Worm (Caenorhabditis elegans) whole organism, young adult: Measurements from ENCODE around the gene trpa-1.

Experiments
- F49E8.2 ChIP-seq: sonication (generic microtip); optimal IDR thresholded peaks from 3 replicates; lab custom pipeline; 2017; ENCODE audit warnings: missing genetic modification characterization, mild to moderate bottlenecking, missing compliant biosample characterization, antibody characterized with exemption, moderate library complexity; ENCODE audit not compliant: insufficient read depth
- Y53F4B.3 ChIP-seq: fragments of 200-800 bp; sonication (Bioruptor generic); IDR thresholded peaks from 2 replicates; pipeline ENCODE4 v1.3.6; 2022; ENCODE audit warnings: missing genetic modification reagents, missing genetic modification characterization, missing compliant biosample characterization
- ZK185.1 ChIP-seq: sonication (generic microtip); optimal IDR thresholded peaks from 2 replicates; lab custom pipeline; 2016; ENCODE audit warnings: mild to moderate bottlenecking, missing genetic modification characterization, missing compliant biosample characterization; ENCODE audit not compliant: poor library complexity, severe bottlenecking
- ceh-58 ChIP-seq: fragments of 200-800 bp; sonication (Bioruptor generic); IDR thresholded peaks from 2 replicates; pipeline ENCODE4 v1.3.6; 2022; ENCODE audit warnings: missing genetic modification characterization, missing compliant biosample characterization
- lin-54 ChIP-seq: fragments of 200-800 bp; sonication (Bioruptor generic); optimal IDR thresholded peaks from 2 replicates; lab custom pipeline; 2018; ENCODE audit warnings: mild to moderate bottlenecking, missing genetic modification characterization, missing compliant biosample characterization
- mcd-1 ChIP-seq: fragments of 200-800 bp; sonication (Bioruptor generic); IDR thresholded peaks from 2 replicates; pipeline ENCODE4 v1.3.6; 2022; ENCODE audit warnings: missing genetic modification reagents, missing genetic modification characterization, missing compliant biosample characterization
- nhr-90 ChIP-seq: sonication (generic microtip); optimal IDR thresholded peaks from 2 replicates; lab custom pipeline; 2016; ENCODE audit warnings: missing genotype, mild to moderate bottlenecking, missing genetic modification characterization, missing compliant biosample characterization
- repo-1 ChIP-seq: sonication (generic microtip); optimal IDR thresholded peaks from 2 replicates; lab custom pipeline; 2017; ENCODE audit warnings: mild to moderate bottlenecking, missing genetic modification characterization, missing compliant biosample characterization
- unc-130 ChIP-seq: sonication (generic microtip); optimal IDR thresholded peaks from 2 replicates; lab custom pipeline; 2016; ENCODE audit warnings: missing genetic modification reagents, missing genetic modification characterization, missing compliant biosample characterization
- unc-62 ChIP-seq: fragments of 150-350 bp; optimal IDR thresholded peaks from 2 replicates; lab custom pipeline; 2014; ENCODE audit warnings: missing biosample characterization, missing genetic modification reagents, missing genetic modification characterization
- ztf-28 ChIP-seq: fragments of 200-800 bp; sonication (Bioruptor generic); IDR thresholded peaks from 2 replicates; pipeline ENCODE4 v1.3.6; 2022; ENCODE audit warnings: missing genetic modification reagents, missing genetic modification characterization, missing compliant biosample characterization

DNA sequence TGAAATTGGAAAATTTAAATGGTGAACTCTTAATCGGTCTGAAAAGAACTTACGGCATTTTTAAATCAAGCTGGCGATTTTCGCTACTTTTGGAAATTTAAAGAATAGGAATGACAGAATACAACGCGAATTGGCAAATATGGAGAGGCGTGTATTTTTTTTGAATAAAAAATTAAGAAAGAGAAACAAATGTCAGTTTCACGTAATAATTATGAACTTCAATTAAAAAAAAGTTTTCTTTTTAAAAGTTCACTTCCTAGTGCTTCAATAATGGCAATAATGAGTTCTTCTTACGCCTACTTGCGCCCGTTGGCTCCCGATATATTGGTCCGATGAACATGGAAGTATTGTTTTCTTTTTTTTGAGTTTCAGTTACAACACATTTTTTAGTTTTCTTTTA, 13.3 kb downstream of the trpa-1 start, which contains the start of gene pph-2:
- no peak for TF ChIP-seq unc-130
- TF ChIP-seq ztf-28 (GFP tag; lab: Robert Waterston, UW), result no peak
- no peak for TF ChIP-seq F49E8.2
- TF ChIP-seq ZK185.1 (tag; lab: Kevin White, UChicago), result no peak
- TF ChIP-seq mcd-1 (GFP tag; lab: Robert Waterston, UW), result no peak
- no peak for TF ChIP-seq unc-62 (GFP tag; lab: Kevin White, UChicago)
- no peak for TF ChIP-seq repo-1
- no peak for TF ChIP-seq ceh-58
- TF ChIP-seq nhr-90 (tag; lab: Kevin White, UChicago), result no peak
- no peak for TF ChIP-seq Y53F4B.3 (GFP tag; lab: Robert Waterston, UW)
- no peak for TF ChIP-seq lin-54 (GFP tag; lab: Kevin White, UChicago)
